Worm (Caenorhabditis elegans) whole organism, L4/young adult: Measurements from ENCODE around the gene ZK1320.13.
"Not testable (repeated sequence)": the region's sequence is repeated elsewhere in the genome, so short reads cannot be mapped to it uniquely, and the experiment has no call there.

Source experiments
- W03F9.2 ChIP-seq: fragments of 150-350 bp; optimal IDR thresholded peaks from 2 replicates; lab custom pipeline; 2014; ENCODE audit warnings: missing biosample characterization, missing genetic modification characterization
- dao-5 ChIP-seq: sonication (generic microtip); optimal IDR thresholded peaks from 2 replicates; lab custom pipeline; 2016; ENCODE audit warnings: missing genotype, missing genetic modification characterization, moderate library complexity, missing compliant biosample characterization
- him-1 ChIP-seq: sonication (generic microtip); optimal IDR thresholded peaks from 2 replicates; lab custom pipeline; 2016; ENCODE audit warnings: missing genotype, missing genetic modification reagents, missing genetic modification characterization, missing compliant biosample characterization

ZK1320.13 gene

ce11 chrII:9725056-9725455 lies 44.5 kb downstream of the ZK1320.13 start:
- TF ChIP-seq him-1 (tag; lab: Kevin White, UChicago) (no peak), W03F9.2 (tag; lab: Kevin White, UChicago) (no peak), dao-5 (tag; lab: Kevin White, UChicago) (no peak)

ce11 chrII:9727192-9727699 lies 46.7 kb downstream of the ZK1320.13 start:
- TF ChIP-seq W03F9.2 (tag; lab: Kevin White, UChicago) = no peak
- TF ChIP-seq dao-5 (tag; lab: Kevin White, UChicago) = no peak
- TF ChIP-seq him-1 (tag; lab: Kevin White, UChicago) = no peak

ce11 chrII:9728506-9728905 lies 47.9 kb downstream of the ZK1320.13 start:
- TF ChIP-seq him-1 (tag; lab: Kevin White, UChicago) (no peak), W03F9.2 (tag; lab: Kevin White, UChicago) (no peak), dao-5 (tag; lab: Kevin White, UChicago) (no peak)

ce11 chrII:9729196-9729595 lies 48.6 kb downstream of the ZK1320.13 start:
- no peak for TF ChIP-seq him-1 (tag; lab: Kevin White, UChicago)
- no peak for TF ChIP-seq W03F9.2 (tag; lab: Kevin White, UChicago)
- no peak for TF ChIP-seq dao-5 (tag; lab: Kevin White, UChicago)

DNA sequence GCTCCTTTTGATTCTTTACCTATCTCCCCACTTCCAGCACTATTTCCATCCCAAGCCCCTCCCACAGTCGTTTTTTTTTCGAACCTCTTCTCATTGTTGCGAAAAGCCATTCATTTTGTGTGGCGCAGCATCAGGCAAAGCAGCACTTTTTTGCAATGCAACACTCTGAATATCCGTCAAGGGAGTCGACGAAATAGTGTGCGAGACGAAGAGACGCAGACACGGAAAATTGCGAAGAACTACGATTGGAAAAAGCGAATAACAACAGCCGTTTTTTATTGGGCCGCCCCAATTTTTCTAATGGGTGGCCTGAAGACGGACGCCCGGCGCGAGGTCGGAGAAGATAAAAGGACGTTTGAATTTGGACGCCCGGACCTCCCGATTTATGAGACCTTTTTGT lies 49.3 kb downstream of the ZK1320.13 start:
- TF ChIP-seq dao-5 (tag; lab: Kevin White, UChicago) (no peak), W03F9.2 (tag; lab: Kevin White, UChicago) (no peak), him-1 (tag; lab: Kevin White, UChicago) (no peak)

- TF ChIP-seq dao-5, W03F9.2, him-1 (tag; lab: Kevin White, UChicago): not testable (repeated sequence)
Observed at ce11 chrII:9731810-9732209, 51.2 kb downstream of the ZK1320.13 start, which contains the start of gene mab-3. Gene mab-3 (plus strand): TSS chrII:9732137.
